Worm (Caenorhabditis elegans): ENCODE measurements around the gene T16G12.12.

The T16G12.12 gene

DNA sequence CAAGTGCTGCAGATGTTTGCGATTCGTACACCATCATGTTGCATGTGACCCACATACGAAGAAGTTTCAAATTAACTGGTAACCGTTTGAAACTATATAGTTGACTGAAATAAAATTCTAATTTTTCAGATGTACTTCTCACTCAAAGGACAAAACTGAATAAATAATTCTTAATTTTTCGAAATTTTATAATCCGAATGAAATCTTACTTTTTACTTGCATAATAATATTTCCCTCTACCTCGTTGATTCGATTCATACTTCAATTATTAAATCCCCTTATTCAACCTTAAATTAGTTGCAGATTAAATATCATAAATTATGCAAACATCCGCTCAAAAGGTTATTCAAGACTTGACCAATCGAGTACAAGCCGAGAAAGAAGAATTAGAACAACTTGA lies 32.6 kb downstream of the T16G12.12 start, which contains the start of gene T16H12.2:
Gene T16H12.2 (plus strand): TSS at position 301 of the 400 bp plus-strand sequence.
- no peak for TF ChIP-seq ref-1 (GFP tag; conservative IDR thresholded peaks at IDR 0.05)
- no peak for TF ChIP-seq cog-1 (tag; optimal IDR thresholded peaks at IDR 0.05)
- no peak for TF ChIP-seq med-1 (GFP tag; optimal IDR thresholded peaks at IDR 0.05; ENCODE audit: insufficient read depth)

DNA sequence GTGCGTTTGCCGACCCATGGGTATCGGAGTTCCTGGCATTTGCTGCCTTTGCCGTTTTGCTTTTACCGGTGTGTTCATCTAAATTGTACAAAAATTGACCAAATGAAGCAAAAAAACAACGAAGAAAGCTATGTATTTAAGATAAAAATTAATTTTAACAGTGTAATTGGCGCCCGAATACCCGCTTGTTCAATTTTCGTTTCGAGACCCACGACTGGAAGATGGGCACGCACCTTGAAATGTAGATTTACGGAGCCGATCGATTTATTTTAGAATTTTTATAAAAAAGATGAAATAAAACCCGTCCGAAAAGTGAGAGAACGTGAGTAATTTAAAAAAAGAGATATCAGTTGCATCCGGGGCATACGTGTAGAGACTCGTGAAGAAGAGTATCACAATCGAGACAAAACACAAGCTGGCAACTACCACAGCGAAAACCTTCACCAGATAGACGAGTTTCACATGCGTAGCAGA lies 35.1 kb downstream of the T16G12.12 start, which contains the start of gene hal-2:
Gene hal-2 (minus strand): TSS at position 424 of the 474 bp plus-strand sequence.
- no peak for TF ChIP-seq ztf-29 (GFP tag; IDR thresholded peaks at IDR 0.05)
- TF ChIP-seq med-1 (GFP tag; optimal IDR thresholded peaks at IDR 0.05; ENCODE audit: insufficient read depth), result no peak
- no peak for TF ChIP-seq tab-1 (GFP tag; IDR thresholded peaks at IDR 0.05)
- no peak for TF ChIP-seq cog-1 (tag; optimal IDR thresholded peaks at IDR 0.05)
- no peak for TF ChIP-seq T22C8.4 (GFP tag; IDR thresholded peaks at IDR 0.05)

DNA sequence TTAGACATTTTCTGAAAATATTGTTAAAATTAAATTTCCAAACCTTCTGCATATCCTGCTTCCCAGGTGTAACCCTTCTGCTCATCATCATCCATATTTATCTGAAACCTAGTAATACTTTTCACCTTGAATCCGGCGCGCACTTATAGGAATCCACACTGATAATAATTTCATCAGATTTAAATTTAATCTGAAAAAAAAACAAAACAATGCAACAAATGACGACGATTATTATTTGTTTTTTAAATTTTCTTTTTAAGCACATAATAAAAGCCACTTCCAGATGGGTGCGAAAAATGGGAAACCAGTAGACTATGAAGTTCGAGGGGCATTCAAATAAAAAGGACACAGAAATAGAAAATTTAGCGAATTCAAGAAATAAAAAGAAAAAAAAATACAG lies 37.3 kb downstream of the T16G12.12 start, which contains the start of gene gtf-2H2C:
Gene gtf-2H2C (minus strand): TSS at position 101 of the 400 bp plus-strand sequence.
- no peak for TF ChIP-seq flt-1 (GFP tag; IDR thresholded peaks at IDR 0.05)
- no peak for TF ChIP-seq ztf-29 (GFP tag; IDR thresholded peaks at IDR 0.05)
- TF ChIP-seq tab-1 (GFP tag; IDR thresholded peaks at IDR 0.05), result no peak
- TF ChIP-seq med-1 (GFP tag; optimal IDR thresholded peaks at IDR 0.05; ENCODE audit: insufficient read depth), result no peak
- TF ChIP-seq ztf-23 (GFP tag; IDR thresholded peaks at IDR 0.05), result no peak

DNA sequence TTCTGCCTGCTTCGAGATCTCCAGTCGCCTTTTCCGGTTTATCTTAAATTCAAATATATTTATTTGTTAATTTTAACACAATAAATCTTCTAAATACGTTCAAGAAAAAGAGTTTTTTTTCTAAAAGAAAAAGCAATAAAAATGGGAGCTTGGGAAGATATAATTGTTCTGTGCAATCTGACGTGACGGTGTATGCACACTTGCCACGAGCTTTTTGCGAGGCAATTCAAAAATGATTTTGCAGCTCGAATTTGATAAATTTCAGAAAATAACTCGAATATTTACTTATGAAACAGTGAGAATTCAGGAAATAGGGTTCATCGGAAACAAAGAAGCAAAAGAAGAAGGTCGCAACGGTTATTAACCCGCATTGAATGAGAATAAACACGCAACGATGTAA lies 39.7 kb downstream of the T16G12.12 start:
- no peak for TF ChIP-seq tab-1 (GFP tag; IDR thresholded peaks at IDR 0.05)
- TF ChIP-seq klf-2 (GFP tag; conservative IDR thresholded peaks at IDR 0.05), result no peak
- no peak for TF ChIP-seq ztf-23 (GFP tag; IDR thresholded peaks at IDR 0.05)
- no peak for TF ChIP-seq flt-1 (GFP tag; IDR thresholded peaks at IDR 0.05)
- TF ChIP-seq ref-1 (GFP tag; conservative IDR thresholded peaks at IDR 0.05), result no peak
- TF ChIP-seq med-1 (GFP tag; optimal IDR thresholded peaks at IDR 0.05; ENCODE audit: insufficient read depth), result no peak
- TF ChIP-seq cog-1 (tag; optimal IDR thresholded peaks at IDR 0.05), result no peak
- no peak for TF ChIP-seq ztf-29 (GFP tag; IDR thresholded peaks at IDR 0.05)
- no peak for TF ChIP-seq T22C8.4 (GFP tag; IDR thresholded peaks at IDR 0.05)

DNA sequence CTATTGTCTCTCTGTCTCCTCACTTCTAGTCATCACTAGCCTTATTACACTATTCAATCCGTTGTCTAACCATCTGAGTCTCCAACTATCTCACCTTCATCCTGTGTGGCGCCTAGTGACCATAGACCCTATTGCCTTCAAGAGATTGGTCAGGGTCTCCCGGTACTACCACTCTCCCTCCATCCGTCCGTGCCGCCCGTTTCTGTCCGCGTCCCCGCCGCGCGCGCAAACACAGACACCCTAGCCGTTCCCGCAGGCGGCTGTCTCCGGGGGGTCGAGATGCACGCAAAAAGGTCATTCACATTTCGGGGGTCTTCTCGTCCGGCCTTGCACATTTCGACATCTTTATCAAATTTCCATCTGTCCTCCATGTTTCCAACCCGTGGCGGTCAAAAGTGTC lies 41.1 kb downstream of the T16G12.12 start:
- TF ChIP-seq T22C8.4 (GFP tag; IDR thresholded peaks at IDR 0.05) (no peak), flt-1 (GFP tag; IDR thresholded peaks at IDR 0.05) (peak; percentile 76), klf-2 (GFP tag; conservative IDR thresholded peaks at IDR 0.05) (no peak), ref-1 (GFP tag; conservative IDR thresholded peaks at IDR 0.05) (no peak), med-1 (GFP tag; optimal IDR thresholded peaks at IDR 0.05; ENCODE audit: insufficient read depth) (no peak), ztf-29 (GFP tag; IDR thresholded peaks at IDR 0.05) (no peak), cog-1 (tag; optimal IDR thresholded peaks at IDR 0.05) (peak; percentile 25), tab-1 (GFP tag; IDR thresholded peaks at IDR 0.05) (peak; percentile 76; the same call in 1 of the 2 replicates), ztf-23 (GFP tag; IDR thresholded peaks at IDR 0.05) (no peak)

DNA sequence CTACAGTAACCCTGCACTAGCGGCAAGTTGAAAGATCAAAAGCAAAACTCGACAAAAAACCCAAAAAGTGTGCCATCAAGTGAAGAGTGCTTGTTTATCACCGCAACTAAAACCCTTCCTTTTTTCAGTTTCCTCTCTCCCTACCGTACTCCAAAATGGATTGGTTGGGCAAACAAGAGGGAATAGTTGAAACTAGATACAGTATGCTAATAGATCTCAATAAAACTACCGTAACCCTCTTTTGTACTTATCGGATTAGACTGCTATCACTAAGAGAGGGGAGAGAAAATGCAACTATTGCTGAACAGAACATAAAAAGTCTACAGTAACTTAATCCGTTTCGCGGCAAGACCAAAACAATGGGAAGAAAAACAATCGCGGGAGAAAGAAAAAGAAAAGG lies 42.0 kb downstream of the T16G12.12 start:
- TF ChIP-seq T22C8.4 (GFP tag; IDR thresholded peaks at IDR 0.05) (no peak), flt-1 (GFP tag; IDR thresholded peaks at IDR 0.05) (no peak), ztf-29 (GFP tag; IDR thresholded peaks at IDR 0.05) (no peak), tab-1 (GFP tag; IDR thresholded peaks at IDR 0.05) (no peak), klf-2 (GFP tag; conservative IDR thresholded peaks at IDR 0.05) (no peak), med-1 (GFP tag; optimal IDR thresholded peaks at IDR 0.05; ENCODE audit: insufficient read depth) (no peak), ref-1 (GFP tag; conservative IDR thresholded peaks at IDR 0.05) (no peak)

DNA sequence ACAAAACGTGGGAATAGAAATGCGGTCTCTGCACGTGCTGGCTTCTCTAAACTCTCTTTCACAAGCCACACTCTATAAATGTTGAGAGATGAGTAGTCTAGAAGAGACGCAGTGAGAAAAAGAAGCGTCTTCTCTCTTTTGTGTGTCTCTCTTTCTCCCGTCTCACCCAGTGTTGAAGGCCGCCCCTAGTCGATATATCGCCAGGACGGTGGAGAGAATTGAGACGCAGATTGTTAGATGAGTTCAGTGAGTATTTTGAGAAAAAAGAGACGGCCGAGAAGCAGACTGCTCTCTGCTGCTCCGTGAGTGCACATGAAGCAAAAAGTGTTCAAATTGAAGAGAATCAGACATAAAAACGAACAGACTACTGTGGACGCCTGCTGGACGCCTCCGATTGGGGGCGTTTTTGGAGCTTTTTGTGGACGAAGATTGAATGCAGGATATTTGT lies 43.1 kb downstream of the T16G12.12 start:
- TF ChIP-seq T22C8.4 (GFP tag; IDR thresholded peaks at IDR 0.05), result 0 out of 2 replicates have a peak, but pooled peaks have one; percentile 43
- peak; percentile 64; the same call in 1 of the 2 replicates for TF ChIP-seq flt-1 (GFP tag; IDR thresholded peaks at IDR 0.05)
- 0 out of 2 replicates have a peak, but pooled peaks have one; percentile 48 for TF ChIP-seq ztf-23 (GFP tag; IDR thresholded peaks at IDR 0.05)
- TF ChIP-seq cog-1 (tag; optimal IDR thresholded peaks at IDR 0.05), result peak; percentile 69
- no peak for TF ChIP-seq med-1 (GFP tag; optimal IDR thresholded peaks at IDR 0.05; ENCODE audit: insufficient read depth)
- 0 out of 2 replicates have a peak, but pooled peaks have one; percentile 47 for TF ChIP-seq tab-1 (GFP tag; IDR thresholded peaks at IDR 0.05)
- no peak for TF ChIP-seq ref-1 (GFP tag; conservative IDR thresholded peaks at IDR 0.05)
- 0 out of 2 replicates have a peak, but pooled peaks have one; percentile 6 for TF ChIP-seq ztf-29 (GFP tag; IDR thresholded peaks at IDR 0.05)

DNA sequence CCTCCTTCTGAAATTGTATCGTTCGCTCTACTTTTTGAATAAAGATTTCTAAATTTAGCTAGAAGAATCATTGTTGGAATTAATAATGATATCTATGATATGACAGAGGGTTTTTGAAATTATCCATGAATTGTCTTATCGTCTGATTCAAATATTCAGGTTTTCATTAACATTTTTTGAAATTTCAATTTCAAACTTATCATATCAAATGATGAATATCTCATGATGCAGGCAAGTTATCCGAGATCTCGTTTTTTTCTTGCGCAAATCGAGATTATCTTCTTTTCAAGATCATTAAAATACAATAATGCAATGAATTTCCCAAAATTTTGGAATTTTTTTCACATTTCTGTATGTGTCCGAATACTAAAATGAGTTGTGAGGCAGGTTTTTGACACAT lies 44.6 kb downstream of the T16G12.12 start, which contains the start of gene spop-1:
Gene spop-1 (minus strand): TSS at position 101 of the 400 bp plus-strand sequence.
- TF ChIP-seq ztf-29 (GFP tag; IDR thresholded peaks at IDR 0.05), result no peak
- no peak for TF ChIP-seq ref-1 (GFP tag; conservative IDR thresholded peaks at IDR 0.05)
- no peak for TF ChIP-seq ztf-23 (GFP tag; IDR thresholded peaks at IDR 0.05)
- no peak for TF ChIP-seq flt-1 (GFP tag; IDR thresholded peaks at IDR 0.05)
- no peak for TF ChIP-seq cog-1 (tag; optimal IDR thresholded peaks at IDR 0.05)
- TF ChIP-seq tab-1 (GFP tag; IDR thresholded peaks at IDR 0.05), result no peak
- TF ChIP-seq klf-2 (GFP tag; conservative IDR thresholded peaks at IDR 0.05), result no peak
- no peak for TF ChIP-seq med-1 (GFP tag; optimal IDR thresholded peaks at IDR 0.05; ENCODE audit: insufficient read depth)
- no peak for TF ChIP-seq T22C8.4 (GFP tag; IDR thresholded peaks at IDR 0.05)

DNA sequence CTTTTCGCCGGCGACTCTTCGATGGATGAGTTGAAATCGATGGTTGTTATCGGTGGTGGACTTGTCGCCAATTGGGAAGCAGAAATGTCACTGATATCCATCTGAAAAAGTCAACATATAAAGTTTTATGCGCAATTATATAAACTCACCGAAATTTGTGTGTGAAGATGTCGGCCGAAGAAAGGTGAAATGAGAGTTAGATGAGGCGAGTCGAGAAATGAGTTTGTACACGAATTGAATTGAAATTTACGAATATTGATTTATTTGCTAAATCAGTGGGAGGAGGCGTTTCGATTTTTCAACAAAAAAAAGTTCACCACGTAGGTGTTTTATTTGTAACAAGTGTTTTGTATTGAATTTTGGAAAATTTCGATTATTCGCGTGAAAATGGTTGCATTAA lies 47.9 kb downstream of the T16G12.12 start, which contains the start of gene kel-10:
Gene kel-10 (minus strand): TSS at position 101 of the 400 bp plus-strand sequence.
- TF ChIP-seq flt-1 (GFP tag; IDR thresholded peaks at IDR 0.05) (no peak), ztf-29 (GFP tag; IDR thresholded peaks at IDR 0.05) (no peak), med-1 (GFP tag; optimal IDR thresholded peaks at IDR 0.05; ENCODE audit: insufficient read depth) (no peak), ref-1 (GFP tag; conservative IDR thresholded peaks at IDR 0.05) (no peak), T22C8.4 (GFP tag; IDR thresholded peaks at IDR 0.05) (no peak)

DNA sequence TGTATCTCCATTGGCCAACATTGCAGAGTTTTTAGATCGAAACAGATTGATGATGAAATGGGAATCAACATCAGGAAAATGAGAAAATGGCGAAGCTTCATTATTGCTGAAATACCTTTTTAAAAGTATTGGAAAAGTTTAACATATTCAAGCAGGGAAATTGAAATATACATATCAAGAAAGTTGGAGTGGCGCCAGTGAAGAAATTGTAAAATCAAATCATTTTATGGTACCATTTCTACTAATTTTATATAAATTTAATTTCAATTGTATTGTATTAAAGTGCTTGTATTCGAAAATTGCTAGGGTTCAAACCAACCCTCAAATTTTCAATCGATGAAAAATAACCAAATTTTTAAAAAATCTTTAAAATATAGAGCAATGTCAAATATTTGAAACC lies 53.0 kb downstream of the T16G12.12 start, which contains the start of gene srt-55:
Gene srt-55 (minus strand): TSS at position 101 of the 400 bp plus-strand sequence.
- TF ChIP-seq ztf-23 (GFP tag; IDR thresholded peaks at IDR 0.05), result no peak
- no peak for TF ChIP-seq tab-1 (GFP tag; IDR thresholded peaks at IDR 0.05)
- TF ChIP-seq med-1 (GFP tag; optimal IDR thresholded peaks at IDR 0.05; ENCODE audit: insufficient read depth), result no peak
- no peak for TF ChIP-seq flt-1 (GFP tag; IDR thresholded peaks at IDR 0.05)
- no peak for TF ChIP-seq ref-1 (GFP tag; conservative IDR thresholded peaks at IDR 0.05)
- no peak for TF ChIP-seq T22C8.4 (GFP tag; IDR thresholded peaks at IDR 0.05)

Data from whole organism, midembryonic.